Worm (Caenorhabditis elegans) whole organism, L4 larva: Measurements from ENCODE around the gene mth-1.

Source experiments
- ZK546.5 ChIP-seq, 2 experiments: sonication (generic microtip); optimal IDR thresholded peaks; 2 replicates each; lab custom pipeline; 2017; ENCODE audit warnings: missing biosample characterization in 2 of 2, missing genetic modification characterization in 2 of 2
- ceh-20 ChIP-seq: fragments of 200-800 bp; sonication (Bioruptor generic); IDR thresholded peaks from 2 replicates; pipeline ENCODE4 v1.3.6; 2022; ENCODE audit warnings: missing genetic modification reagents, missing genetic modification characterization, missing compliant biosample characterization
- dpl-1 ChIP-seq: fragments of 150-350 bp; optimal IDR thresholded peaks from 2 replicates; lab custom pipeline; 2014; ENCODE audit warnings: missing biosample characterization, missing genetic modification reagents, missing genetic modification characterization
- hlh-11 ChIP-seq: fragments of 200-800 bp; sonication (Bioruptor generic); optimal IDR thresholded peaks from 2 replicates; lab custom pipeline; 2018; ENCODE audit warnings: mild to moderate bottlenecking, missing genetic modification characterization, missing compliant biosample characterization
- lin-13 ChIP-seq: fragments of 150-350 bp; optimal IDR thresholded peaks from 2 replicates; lab custom pipeline; 2014; ENCODE audit warnings: missing biosample characterization, missing genetic modification reagents, missing genetic modification characterization
- mep-1 ChIP-seq: fragments of 150-350 bp; sonication (generic microtip); optimal IDR thresholded peaks from 3 replicates; lab custom pipeline; 2014; ENCODE audit warnings: missing biosample characterization, missing genetic modification characterization
- nhr-11 ChIP-seq: fragments of 150-350 bp; optimal IDR thresholded peaks from 2 replicates; lab custom pipeline; 2014; ENCODE audit warnings: missing biosample characterization, missing genetic modification characterization
- nhr-48 ChIP-seq: sonication (generic microtip); optimal IDR thresholded peaks from 2 replicates; lab custom pipeline; 2016; ENCODE audit warnings: mild to moderate bottlenecking, missing genetic modification characterization, missing compliant biosample characterization
- saeg-2 ChIP-seq: fragments of 200-800 bp; sonication (Bioruptor generic); IDR thresholded peaks from 2 replicates; pipeline ENCODE4 v1.3.6; 2022; ENCODE audit warnings: missing genetic modification reagents, missing genetic modification characterization, missing compliant biosample characterization
- tra-1 ChIP-seq: fragments of 200-800 bp; sonication (Bioruptor generic); IDR thresholded peaks from 2 replicates; pipeline ENCODE4 v1.3.6; 2022; ENCODE audit warnings: missing genetic modification reagents, missing genetic modification characterization, missing compliant biosample characterization
- unc-130 ChIP-seq: sonication (generic microtip); optimal IDR thresholded peaks from 2 replicates; lab custom pipeline; 2016; ENCODE audit warnings: missing genetic modification reagents, missing genetic modification characterization, missing compliant biosample characterization
- unc-62 ChIP-seq, 3 experiments: fragments of 150-350 bp in 1 of 3; sonication (generic microtip); optimal IDR thresholded peaks in 2 of 3; peaks in 1 of 3; 1 replicate in 1 of 3; 2 replicates in 2 of 3; lab custom pipeline; 2014 to 2017; ENCODE audit warnings: missing biosample characterization in 3 of 3, missing genetic modification characterization in 3 of 3, missing genetic modification reagents in 3 of 3, missing genotype in 1 of 3
- zag-1 ChIP-seq: fragments of 150-350 bp; optimal IDR thresholded peaks from 2 replicates; lab custom pipeline; 2014; ENCODE audit warnings: missing biosample characterization, missing genetic modification characterization
- ztf-11 ChIP-seq: fragments of 150-350 bp; optimal IDR thresholded peaks from 2 replicates; lab custom pipeline; 2014; ENCODE audit warnings: missing biosample characterization, missing genetic modification characterization

ce11 chrII:4219062-4219461, 15.5 kb upstream of the mth-1 start, which contains the start of gene F31D5.1:
- TF ChIP-seq unc-62 (GFP tag; optimal IDR thresholded peaks at IDR 0.05 in 1 of 2; lab: Kevin White, UChicago) (no peak), unc-62 (tag; optimal IDR thresholded peaks at IDR 0.05; lab: Kevin White, UChicago) (no peak), ztf-11 (tag; lab: Kevin White, UChicago) (no peak), tra-1 (GFP tag; lab: Robert Waterston, UW) (no peak), mep-1 (no peak), zag-1 (tag; lab: Kevin White, UChicago) (no peak), nhr-11 (no peak), lin-13 (GFP tag; lab: Kevin White, UChicago) (no peak), nhr-48 (tag; lab: Kevin White, UChicago) (no peak), dpl-1 (GFP tag; lab: Kevin White, UChicago) (no peak), ZK546.5 (tag; optimal IDR thresholded peaks at IDR 0.05; lab: Kevin White, UChicago) (no peak), ceh-20 (no peak), hlh-11 (tag; lab: Kevin White, UChicago) (no peak), saeg-2 (GFP tag; lab: Robert Waterston, UW) (no peak), unc-130 (no peak)
